Fruit fly (Drosophila melanogaster): ENCODE results near the gene CycY.

dm6 chr2L:11788034-11788433, 25.5 kb downstream of the CycY start, which contains the start of gene CG14931:
- TF ChIP-seq CG2875 (GFP tag; optimal IDR thresholded peaks at IDR 0.05) (no peak), Kr (GFP tag; optimal IDR thresholded peaks at IDR 0.05) (no peak), knrl (GFP tag; IDR thresholded peaks at IDR 0.05; ENCODE audit: partially characterized antibody) (no peak), Trl (optimal IDR thresholded peaks at IDR 0.05) (no peak), Trl (GFP tag; optimal IDR thresholded peaks at IDR 0.05) (no peak), eve (GFP tag; optimal IDR thresholded peaks at IDR 0.05) (no peak), Pdp1 (GFP tag; optimal IDR thresholded peaks at IDR 0.05) (no peak)

Data from whole organism, embryonic.